Worm (Caenorhabditis elegans): ENCODE data around the gene F21C10.9.

F21C10.9 gene

ce11 chrV:9146196-9146595 lies 47.7 kb upstream of the F21C10.9 start:
- no peak for TF ChIP-seq B0035.1 (tag; optimal IDR thresholded peaks at IDR 0.05)
- peak; percentile 70 for TF ChIP-seq nhr-80 (tag; optimal IDR thresholded peaks at IDR 0.05)

ce11 chrV:9143896-9144295 lies 45.4 kb upstream of the F21C10.9 start:
- TF ChIP-seq bed-2 (GFP tag; IDR thresholded peaks at IDR 0.05) (no peak), F33H1.4 (GFP tag; IDR thresholded peaks at IDR 0.05) (no peak)

ce11 chrV:9141297-9141696 lies 42.8 kb upstream of the F21C10.9 start, which contains the start of gene pitr-3:
pitr-3 (minus strand) TSS chrV:9141397.
- no peak for TF ChIP-seq ceh-40 (GFP tag; IDR thresholded peaks at IDR 0.05)
- no peak for TF ChIP-seq Y53G8AR.9 (GFP tag; conservative IDR thresholded peaks at IDR 0.05)
- no peak for TF ChIP-seq nfya-2 (GFP tag; IDR thresholded peaks at IDR 0.05)
- no peak for TF ChIP-seq tbp1 (GFP tag; optimal IDR thresholded peaks at IDR 0.05)
- TF ChIP-seq snpc-3.4 (tag; optimal IDR thresholded peaks at IDR 0.05): no peak
- no peak for TF ChIP-seq lin-54 (GFP tag; optimal IDR thresholded peaks at IDR 0.05)
- no peak for TF ChIP-seq ztf-22 (GFP tag; optimal IDR thresholded peaks at IDR 0.05)
- no peak for TF ChIP-seq ceh-58 (GFP tag; IDR thresholded peaks at IDR 0.05)
- TF ChIP-seq bed-1 (GFP tag; IDR thresholded peaks at IDR 0.05): no peak
- no peak for TF ChIP-seq F49E8.2 (tag; optimal IDR thresholded peaks at IDR 0.05; ENCODE audit: insufficient read depth)
- no peak for TF ChIP-seq rpc-1 (optimal IDR thresholded peaks at IDR 0.05)
- no peak for TF ChIP-seq rpc-1 (tag; optimal IDR thresholded peaks at IDR 0.05)
- TF ChIP-seq attf-6 (GFP tag; IDR thresholded peaks at IDR 0.05): no peak

ce11 chrV:9137618-9138017 lies 39.1 kb upstream of the F21C10.9 start, which contains the start of gene pitr-2:
pitr-2 (minus strand) TSS chrV:9137718.
- no peak for TF ChIP-seq F57C9.4 (tag; optimal IDR thresholded peaks at IDR 0.05)
- TF ChIP-seq ceh-27 (GFP tag; optimal IDR thresholded peaks at IDR 0.05): no peak
- no peak for TF ChIP-seq tlf-1 (GFP tag; optimal IDR thresholded peaks at IDR 0.05)
- TF ChIP-seq madf-3 (GFP tag; IDR thresholded peaks at IDR 0.05): no peak
- TF ChIP-seq mcd-1 (GFP tag; IDR thresholded peaks at IDR 0.05): no peak
- TF ChIP-seq xnd-1 (tag; optimal IDR thresholded peaks at IDR 0.05): no peak
- TF ChIP-seq B0035.1 (tag; optimal IDR thresholded peaks at IDR 0.05): no peak
- no peak for TF ChIP-seq rec-8 (tag; optimal IDR thresholded peaks at IDR 0.05)
- TF ChIP-seq nhr-90 (tag; optimal IDR thresholded peaks at IDR 0.05): no peak
- no peak for TF ChIP-seq hlh-26 (GFP tag; conservative IDR thresholded peaks at IDR 0.05)
- TF ChIP-seq F10E7.11 (tag; optimal IDR thresholded peaks at IDR 0.05): no peak
- no peak for TF ChIP-seq ceh-91 (GFP tag; IDR thresholded peaks at IDR 0.05)
- no peak for TF ChIP-seq ztf-3 (GFP tag; optimal IDR thresholded peaks at IDR 0.05)
- no peak for TF ChIP-seq K12H6.12 (tag; optimal IDR thresholded peaks at IDR 0.05)
- no peak for TF ChIP-seq aptf-3 (GFP tag; IDR thresholded peaks at IDR 0.05)
- TF ChIP-seq ztf-26 (tag; optimal IDR thresholded peaks at IDR 0.05): no peak
- no peak for TF ChIP-seq rpc-1 (optimal IDR thresholded peaks at IDR 0.05)
- no peak for TF ChIP-seq rpc-1 (tag; optimal IDR thresholded peaks at IDR 0.05)
- no peak for TF ChIP-seq mel-28 (tag; optimal IDR thresholded peaks at IDR 0.05; ENCODE audit: borderline replicate concordance)

ce11 chrV:9133950-9134349 lies 35.5 kb upstream of the F21C10.9 start, which contains the start of gene B0222.1:
B0222.1 (plus strand) TSS chrV:9134255.
- TF ChIP-seq Y56A3A.18 (GFP tag; IDR thresholded peaks at IDR 0.05) (no peak), B0035.1 (tag; optimal IDR thresholded peaks at IDR 0.05) (no peak), lin-26 (GFP tag; IDR thresholded peaks at IDR 0.05) (no peak), ceh-58 (GFP tag; IDR thresholded peaks at IDR 0.05) (no peak), attf-5 (GFP tag; optimal IDR thresholded peaks at IDR 0.05) (no peak), B0019.2 (GFP tag; conservative IDR thresholded peaks at IDR 0.05) (no peak), egrh-3 (GFP tag; IDR thresholded peaks at IDR 0.05) (no peak), bed-1 (GFP tag; IDR thresholded peaks at IDR 0.05) (no peak), lag-1 (GFP tag; IDR thresholded peaks at IDR 0.05) (no peak)

Data from whole organism, young adult.